Worm (Caenorhabditis elegans) whole organism, L1 larva: Measurements from ENCODE around the gene bgnt-1.1.

ENCODE experiments used
- C16A3.4 ChIP-seq: fragments of 150-350 bp; optimal IDR thresholded peaks from 2 replicates; lab custom pipeline; 2014; ENCODE audit warnings: missing biosample characterization, missing genetic modification characterization
- alr-1 ChIP-seq: fragments of 200-800 bp; sonication (Bioruptor generic); optimal IDR thresholded peaks from 2 replicates; lab custom pipeline; 2018; ENCODE audit warnings: borderline replicate concordance, mild to moderate bottlenecking, missing genetic modification characterization, missing compliant biosample characterization
- hlh-17 ChIP-seq: fragments of 200-800 bp; sonication (Bioruptor generic); optimal IDR thresholded peaks from 2 replicates; lab custom pipeline; 2018; ENCODE audit warnings: missing genetic modification characterization, mild to moderate bottlenecking, missing compliant biosample characterization, moderate library complexity, borderline replicate concordance
- lin-15B ChIP-seq: fragments of 150-350 bp; sonication (generic microtip); optimal IDR thresholded peaks from 3 replicates; lab custom pipeline; 2014; ENCODE audit warnings: missing biosample characterization, missing genetic modification characterization
- lin-39 ChIP-seq: fragments of 150-350 bp; optimal IDR thresholded peaks from 2 replicates; lab custom pipeline; 2014; ENCODE audit warnings: missing biosample characterization, missing genetic modification reagents, missing genetic modification characterization
- mab-9 ChIP-seq: fragments of 200-800 bp; sonication (Bioruptor generic); IDR thresholded peaks from 2 replicates; pipeline ENCODE4 v1.3.6; 2022; ENCODE audit warnings: missing genetic modification reagents, missing genetic modification characterization, missing compliant biosample characterization
- mep-1 ChIP-seq: fragments of 150-350 bp; optimal IDR thresholded peaks from 2 replicates; lab custom pipeline; 2014; ENCODE audit warnings: missing biosample characterization, missing genetic modification characterization
- nhr-11 ChIP-seq: fragments of 150-350 bp; optimal IDR thresholded peaks from 2 replicates; lab custom pipeline; 2014; ENCODE audit warnings: missing biosample characterization, missing genetic modification characterization
- nhr-237 ChIP-seq: fragments of 150-350 bp; optimal IDR thresholded peaks from 2 replicates; lab custom pipeline; 2014; ENCODE audit warnings: missing biosample characterization, missing genetic modification characterization
- nhr-28 ChIP-seq: fragments of 150-350 bp; optimal IDR thresholded peaks from 2 replicates; lab custom pipeline; 2014; ENCODE audit warnings: missing biosample characterization, missing genetic modification characterization
- skn-1 ChIP-seq: fragments of 150-350 bp; optimal IDR thresholded peaks from 2 replicates; lab custom pipeline; 2014; ENCODE audit warnings: missing biosample characterization, missing genetic modification characterization
- tlp-1 ChIP-seq: fragments of 150-350 bp; optimal IDR thresholded peaks from 2 replicates; lab custom pipeline; 2014; ENCODE audit warnings: missing biosample characterization, missing genetic modification characterization
- unc-130 ChIP-seq: fragments of 150-350 bp; optimal IDR thresholded peaks from 2 replicates; lab custom pipeline; 2017; ENCODE audit warnings: missing biosample characterization, missing genetic modification characterization, inconsistent platforms
- unc-62 ChIP-seq: fragments of 150-350 bp; optimal IDR thresholded peaks from 2 replicates; lab custom pipeline; 2014; ENCODE audit warnings: missing biosample characterization, missing genetic modification reagents, missing genetic modification characterization

DNA sequence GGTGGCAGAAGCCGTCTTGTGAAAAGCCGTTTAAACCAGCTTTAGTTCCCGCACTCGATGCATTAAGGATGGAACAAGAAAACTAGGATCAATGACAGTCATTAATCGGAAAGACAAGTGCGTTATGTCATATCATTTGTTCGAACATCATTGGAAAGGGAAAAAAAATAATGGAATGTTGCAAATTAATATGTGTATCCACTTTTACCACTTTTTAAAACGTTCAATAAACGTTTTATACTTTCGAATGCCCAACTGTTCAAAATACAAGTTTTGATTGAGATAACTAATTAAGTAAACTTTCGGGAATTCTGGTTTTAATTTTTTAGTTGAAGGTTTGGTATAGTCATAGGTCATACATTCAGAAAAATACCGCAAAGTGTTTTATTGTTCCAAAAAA lies 42.5 kb downstream of the bgnt-1.1 start, which contains the start of gene C02F4.4:
- TF ChIP-seq lin-15B (tag; lab: Kevin White, UChicago): no peak
- TF ChIP-seq skn-1 (tag; lab: Kevin White, UChicago): no peak
- TF ChIP-seq unc-62 (GFP tag; lab: Kevin White, UChicago): no peak
- TF ChIP-seq alr-1 (tag; lab: Kevin White, UChicago): no peak
- no peak for TF ChIP-seq mep-1 (tag; lab: Kevin White, UChicago)
- TF ChIP-seq nhr-28: no peak
- TF ChIP-seq mab-9: no peak
- TF ChIP-seq unc-130 (tag; lab: Kevin White, UChicago): no peak
- TF ChIP-seq lin-39: no peak
- no peak for TF ChIP-seq tlp-1
- TF ChIP-seq C16A3.4: no peak
- no peak for TF ChIP-seq nhr-237 (tag; lab: Kevin White, UChicago)
- no peak for TF ChIP-seq hlh-17 (GFP tag; lab: Kevin White, UChicago)
- TF ChIP-seq nhr-11 (tag; lab: Kevin White, UChicago): no peak
